Worm (Caenorhabditis elegans) whole organism, L2 larva: ENCODE results near the gene aqp-12.

ENCODE experiments used
- C34F6.9 ChIP-seq: fragments of 150-350 bp; optimal IDR thresholded peaks from 2 replicates; lab custom pipeline; 2014; ENCODE audit warnings: missing biosample characterization, missing genetic modification characterization
- F13H6.1 ChIP-seq: sonication (generic microtip); optimal IDR thresholded peaks from 2 replicates; lab custom pipeline; 2016; ENCODE audit warnings: missing genetic modification characterization, missing compliant biosample characterization
- R02D3.7 ChIP-seq: fragments of 150-350 bp; optimal IDR thresholded peaks from 2 replicates; lab custom pipeline; 2014; ENCODE audit warnings: missing biosample characterization, missing genetic modification characterization
- Y55F3AM.14 ChIP-seq: fragments of 200-800 bp; sonication (Bioruptor generic); optimal IDR thresholded peaks from 2 replicates; lab custom pipeline; 2018; ENCODE audit warnings: mild to moderate bottlenecking, missing genetic modification characterization, missing compliant biosample characterization
- alr-1 ChIP-seq: fragments of 150-350 bp; optimal IDR thresholded peaks from 2 replicates; lab custom pipeline; 2014; ENCODE audit warnings: missing biosample characterization, missing genetic modification characterization
- ama-1 ChIP-seq: fragments of 150-350 bp; optimal IDR thresholded peaks from 2 replicates; lab custom pipeline; 2018; ENCODE audit warnings: inconsistent platforms
- blmp-1 ChIP-seq: sonication (generic microtip); optimal IDR thresholded peaks from 2 replicates; lab custom pipeline; 2017; ENCODE audit warnings: missing genetic modification characterization, mild to moderate bottlenecking, missing compliant biosample characterization, antibody characterized with exemption, moderate library complexity; ENCODE audit not compliant: insufficient read depth
- ceh-16 ChIP-seq: fragments of 150-350 bp; optimal IDR thresholded peaks from 2 replicates; lab custom pipeline; 2014; ENCODE audit warnings: missing biosample characterization, missing genetic modification characterization
- ceh-82 ChIP-seq: fragments of 150-350 bp; optimal IDR thresholded peaks from 2 replicates; lab custom pipeline; 2014; ENCODE audit warnings: missing biosample characterization, missing genetic modification characterization
- crh-2 ChIP-seq: sonication (generic microtip); optimal IDR thresholded peaks from 2 replicates; lab custom pipeline; 2017; ENCODE audit warnings: missing biosample characterization, missing genetic modification characterization
- dmd-4 ChIP-seq: sonication (generic microtip); optimal IDR thresholded peaks from 2 replicates; lab custom pipeline; 2017; ENCODE audit warnings: missing biosample characterization, missing genetic modification characterization
- elt-1 ChIP-seq: fragments of 150-350 bp; optimal IDR thresholded peaks from 2 replicates; lab custom pipeline; 2014; ENCODE audit warnings: missing biosample characterization, missing genetic modification characterization
- elt-3 ChIP-seq: sonication (generic microtip); optimal IDR thresholded peaks from 2 replicates; lab custom pipeline; 2017; ENCODE audit warnings: missing biosample characterization, missing genetic modification characterization
- fos-1 ChIP-seq: fragments of 150-350 bp; optimal IDR thresholded peaks from 2 replicates; lab custom pipeline; 2014; ENCODE audit warnings: missing biosample characterization, missing genetic modification characterization
- gmeb-1 ChIP-seq: fragments of 150-350 bp; optimal IDR thresholded peaks from 2 replicates; lab custom pipeline; 2014; ENCODE audit warnings: missing biosample characterization, missing genetic modification characterization
- lin-11 ChIP-seq: fragments of 150-350 bp; sonication (generic microtip); optimal IDR thresholded peaks from 2 replicates; lab custom pipeline; 2014; ENCODE audit warnings: missing biosample characterization, missing genetic modification characterization, inconsistent platforms, mixed read lengths
- lin-13 ChIP-seq: fragments of 150-350 bp; optimal IDR thresholded peaks from 2 replicates; lab custom pipeline; 2014; ENCODE audit warnings: missing biosample characterization, missing genetic modification reagents, missing genetic modification characterization
- lin-39 ChIP-seq: fragments of 150-350 bp; optimal IDR thresholded peaks from 2 replicates; lab custom pipeline; 2014; ENCODE audit warnings: missing biosample characterization, missing genetic modification reagents, missing genetic modification characterization
- lsy-2 ChIP-seq, 2 experiments: fragments of 150-350 bp in 1 of 2; sonication (generic microtip) in 1 of 2; optimal IDR thresholded peaks; 2 replicates each; lab custom pipeline; 2014 to 2017; ENCODE audit warnings: missing biosample characterization in 2 of 2, missing genetic modification characterization in 2 of 2
- mab-5 ChIP-seq: fragments of 150-350 bp; optimal IDR thresholded peaks from 2 replicates; lab custom pipeline; 2014; ENCODE audit warnings: missing biosample characterization, missing genetic modification characterization
- mbf-1 ChIP-seq: sonication (generic microtip); optimal IDR thresholded peaks from 2 replicates; lab custom pipeline; 2017; ENCODE audit warnings: missing biosample characterization, missing genetic modification characterization
- mdl-1 ChIP-seq, 2 experiments: fragments of 150-350 bp in 1 of 2; sonication (generic microtip) in 1 of 2; optimal IDR thresholded peaks; 2 replicates each; lab custom pipeline; 2017; ENCODE audit warnings: missing biosample characterization in 2 of 2, missing genetic modification characterization in 2 of 2
- nhr-10 ChIP-seq: sonication (generic microtip); optimal IDR thresholded peaks from 2 replicates; lab custom pipeline; 2017; ENCODE audit warnings: missing biosample characterization, missing genetic modification characterization
- nhr-11 ChIP-seq: fragments of 150-350 bp; optimal IDR thresholded peaks from 2 replicates; lab custom pipeline; 2014; ENCODE audit warnings: missing biosample characterization, missing genetic modification characterization
- nhr-12 ChIP-seq: fragments of 150-350 bp; optimal IDR thresholded peaks from 2 replicates; lab custom pipeline; 2014; ENCODE audit warnings: missing biosample characterization, missing genetic modification characterization
- nhr-129 ChIP-seq: fragments of 150-350 bp; optimal IDR thresholded peaks from 2 replicates; lab custom pipeline; 2014; ENCODE audit warnings: missing biosample characterization, missing genetic modification characterization
- nhr-21 ChIP-seq: fragments of 150-350 bp; optimal IDR thresholded peaks from 2 replicates; lab custom pipeline; 2014; ENCODE audit warnings: missing biosample characterization, missing genetic modification characterization
- nhr-23 ChIP-seq: fragments of 150-350 bp; optimal IDR thresholded peaks from 2 replicates; lab custom pipeline; 2014; ENCODE audit warnings: missing biosample characterization, missing genetic modification reagents, missing genetic modification characterization
- nhr-237 ChIP-seq: fragments of 150-350 bp; optimal IDR thresholded peaks from 2 replicates; lab custom pipeline; 2014; ENCODE audit warnings: missing biosample characterization, missing genetic modification characterization
- nhr-25 ChIP-seq: fragments of 150-350 bp; sonication (generic microtip); optimal IDR thresholded peaks from 3 replicates; lab custom pipeline; 2014; ENCODE audit warnings: missing biosample characterization, missing genetic modification characterization
- nhr-6 ChIP-seq: fragments of 150-350 bp; optimal IDR thresholded peaks from 2 replicates; lab custom pipeline; 2014; ENCODE audit warnings: missing biosample characterization, missing genetic modification characterization
- nhr-77 ChIP-seq: fragments of 150-350 bp; optimal IDR thresholded peaks from 2 replicates; lab custom pipeline; 2014; ENCODE audit warnings: missing biosample characterization, missing genetic modification characterization
- peb-1 ChIP-seq: fragments of 150-350 bp; optimal IDR thresholded peaks from 2 replicates; lab custom pipeline; 2014; ENCODE audit warnings: missing biosample characterization, missing genetic modification characterization
- skn-1 ChIP-seq: sonication (generic microtip); optimal IDR thresholded peaks from 2 replicates; lab custom pipeline; 2017; ENCODE audit warnings: missing biosample characterization, missing genetic modification characterization
- sma-9 ChIP-seq, 2 experiments: fragments of 150-350 bp in 1 of 2; sonication (generic microtip) in 1 of 2; optimal IDR thresholded peaks; 2 replicates each; lab custom pipeline; 2014 to 2016; ENCODE audit warnings: missing genetic modification characterization in 2 of 2, mild to moderate bottlenecking in 1 of 2, missing biosample characterization in 1 of 2, missing compliant biosample characterization in 1 of 2, missing genetic modification reagents in 1 of 2, moderate library complexity in 1 of 2
- snpc-4 ChIP-seq: fragments of 150-350 bp; optimal IDR thresholded peaks from 2 replicates; lab custom pipeline; 2014; ENCODE audit warnings: missing biosample characterization, missing genetic modification characterization
- unc-39 ChIP-seq: fragments of 150-350 bp; optimal IDR thresholded peaks from 2 replicates; lab custom pipeline; 2014; ENCODE audit warnings: missing biosample characterization, missing genetic modification characterization
- unc-55 ChIP-seq: fragments of 150-350 bp; sonication (generic microtip); optimal IDR thresholded peaks from 3 replicates; lab custom pipeline; 2014; ENCODE audit warnings: missing biosample characterization, missing genetic modification reagents, missing genetic modification characterization
- unc-62 ChIP-seq: fragments of 150-350 bp; optimal IDR thresholded peaks from 2 replicates; lab custom pipeline; 2014; ENCODE audit warnings: missing biosample characterization, missing genetic modification reagents, missing genetic modification characterization
- zag-1 ChIP-seq: fragments of 150-350 bp; optimal IDR thresholded peaks from 2 replicates; lab custom pipeline; 2014; ENCODE audit warnings: missing biosample characterization, missing genetic modification characterization
- ztf-1 ChIP-seq: fragments of 200-800 bp; sonication (Bioruptor generic); conservative IDR thresholded peaks from 2 replicates; pipeline ENCODE4 v1.3.6; 2022; ENCODE audit warnings: missing genetic modification characterization, missing compliant biosample characterization
- ztf-11 ChIP-seq: sonication (generic microtip); optimal IDR thresholded peaks from 2 replicates; lab custom pipeline; 2017; ENCODE audit warnings: missing biosample characterization, missing genetic modification characterization
- ztf-4 ChIP-seq: fragments of 150-350 bp; optimal IDR thresholded peaks from 2 replicates; lab custom pipeline; 2014; ENCODE audit warnings: missing biosample characterization, missing genetic modification characterization

Gene aqp-12

ce11 chrII:12208741-12209140 is 5.7 kb downstream of the aqp-12 start:
- TF ChIP-seq nhr-12 (tag; lab: Kevin White, UChicago) (no peak), C34F6.9 (tag; lab: Kevin White, UChicago) (no peak), gmeb-1 (no peak), crh-2 (tag; lab: Kevin White, UChicago) (no peak), nhr-129 (tag; lab: Kevin White, UChicago) (no peak), nhr-77 (tag; lab: Kevin White, UChicago) (no peak), snpc-4 (tag; lab: Kevin White, UChicago) (no peak), lin-11 (tag; lab: Kevin White, UChicago) (no peak), ama-1 (lab: Kevin White, UChicago) (no peak), elt-1 (tag; lab: Kevin White, UChicago) (no peak), lin-39 (tag; lab: Kevin White, UChicago) (no peak), F13H6.1 (tag; lab: Kevin White, UChicago) (no peak), lsy-2 (tag; optimal IDR thresholded peaks at IDR 0.05; lab: Kevin White, UChicago) (no peak), unc-39 (tag; lab: Kevin White, UChicago) (no peak), ztf-4 (tag; lab: Kevin White, UChicago) (no peak), dmd-4 (tag; lab: Kevin White, UChicago) (no peak), peb-1 (tag; lab: Kevin White, UChicago) (no peak)

- TF ChIP-seq unc-39 (tag; lab: Kevin White, UChicago) (no peak), unc-55 (GFP tag; lab: Kevin White, UChicago) (no peak), ceh-16 (no peak)
Measured at ce11 chrII:12211652-12212245, 8.7 kb downstream of the aqp-12 start.

- TF ChIP-seq Y55F3AM.14 (GFP tag; lab: Kevin White, UChicago) (no peak), snpc-4 (tag; lab: Kevin White, UChicago) (no peak), nhr-6 (tag; lab: Kevin White, UChicago) (no peak), nhr-11 (tag; lab: Kevin White, UChicago) (no peak), nhr-237 (tag; lab: Kevin White, UChicago) (no peak), lin-13 (GFP tag; lab: Kevin White, UChicago) (no peak), nhr-21 (tag; lab: Kevin White, UChicago) (no peak)
Measured at ce11 chrII:12214562-12214961, 11.5 kb downstream of the aqp-12 start.

ce11 chrII:12222524-12222923 is 19.5 kb downstream of the aqp-12 start:
- TF ChIP-seq ztf-4 (tag; lab: Kevin White, UChicago) (peak; percentile 5), nhr-10 (no peak), lin-13 (GFP tag; lab: Kevin White, UChicago) (peak; percentile 79), unc-55 (GFP tag; lab: Kevin White, UChicago) (peak; percentile 72), zag-1 (tag; lab: Kevin White, UChicago) (peak; percentile 57), ztf-1 (no peak), lin-39 (tag; lab: Kevin White, UChicago) (no peak), peb-1 (tag; lab: Kevin White, UChicago) (no peak), nhr-21 (tag; lab: Kevin White, UChicago) (peak; percentile 57), nhr-12 (tag; lab: Kevin White, UChicago) (no peak), mdl-1 (tag; optimal IDR thresholded peaks at IDR 0.05; lab: Kevin White, UChicago) (peak; percentile 53 to 57), nhr-237 (tag; lab: Kevin White, UChicago) (no peak), nhr-23 (tag; lab: Kevin White, UChicago) (no peak), ztf-11 (tag; lab: Kevin White, UChicago) (no peak), fos-1 (tag; lab: Kevin White, UChicago) (peak; percentile 79), mbf-1 (tag; lab: Kevin White, UChicago) (no peak), nhr-25 (tag; lab: Kevin White, UChicago) (peak; percentile 62), nhr-6 (tag; lab: Kevin White, UChicago) (no peak), R02D3.7 (tag; lab: Kevin White, UChicago) (no peak), elt-3 (no peak), gmeb-1 (peak; percentile 54), ceh-82 (tag; lab: Kevin White, UChicago) (peak; percentile 31), dmd-4 (tag; lab: Kevin White, UChicago) (no peak), unc-39 (tag; lab: Kevin White, UChicago) (no peak), C34F6.9 (tag; lab: Kevin White, UChicago) (peak; percentile 86), sma-9 (GFP tag; optimal IDR thresholded peaks at IDR 0.05; lab: Kevin White, UChicago) (peak; percentile 42), sma-9 (tag; optimal IDR thresholded peaks at IDR 0.05; lab: Kevin White, UChicago) (no peak), blmp-1 (tag; lab: Kevin White, UChicago) (peak; percentile 62), lsy-2 (tag; optimal IDR thresholded peaks at IDR 0.05; lab: Kevin White, UChicago) (peak; percentile 40 to 73), ama-1 (lab: Kevin White, UChicago) (no peak), nhr-77 (tag; lab: Kevin White, UChicago) (no peak), mab-5 (tag; lab: Kevin White, UChicago) (peak; percentile 68), nhr-129 (tag; lab: Kevin White, UChicago) (peak; percentile 93), alr-1 (tag; lab: Kevin White, UChicago) (no peak), nhr-11 (tag; lab: Kevin White, UChicago) (no peak), ceh-16 (no peak), Y55F3AM.14 (GFP tag; lab: Kevin White, UChicago) (peak; percentile 34), elt-1 (tag; lab: Kevin White, UChicago) (no peak), unc-62 (GFP tag; lab: Kevin White, UChicago) (no peak), skn-1 (tag; lab: Kevin White, UChicago) (no peak)
